Comparison of ENCODE assay signal across 1 fruit fly cellular context in the genomic region with DNA sequence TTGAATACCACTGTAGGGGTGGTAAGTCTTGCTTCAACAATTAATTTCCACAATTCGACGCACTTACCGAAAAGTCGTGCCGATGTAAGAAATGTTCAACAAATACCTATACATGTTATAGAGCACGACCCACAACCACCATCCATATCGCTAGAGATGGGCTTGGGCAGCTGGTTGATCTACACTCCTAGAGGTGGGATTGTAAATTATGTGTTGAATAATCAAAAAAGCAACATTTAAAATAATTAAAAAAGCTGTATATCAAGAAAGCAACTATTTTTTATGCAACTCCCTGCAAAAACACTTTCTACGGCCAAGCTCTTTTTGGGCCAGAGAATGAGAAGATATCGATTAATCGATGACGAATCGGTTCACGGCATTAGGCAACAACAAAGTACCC.
TF ChIP-seq lines count a peak whose summit lies in the region.

A gene (minus strand): TSS at position 174 of the 400 bp plus-strand sequence.
A gene (minus strand): TSS at position 290 of the 400 bp plus-strand sequence.
A gene (plus strand): TSS at position 376 of the 400 bp plus-strand sequence.

TF ChIP-seq in whole organism, embryonic, 481 proteins besides CTCF, POLR2A, EP300 and RAD21 (continued from another document):
- peak; percentile 89 for TF ChIP-seq phol (tag; optimal IDR thresholded peaks at IDR 0.05; lab: Kevin White, UChicago)
- TF ChIP-seq CG4360 (GFP tag; IDR thresholded peaks at IDR 0.05; lab: Robert Waterston, UW) = peak; percentile 71
- peak; percentile 89 for TF ChIP-seq CG34422 (GFP tag; IDR thresholded peaks at IDR 0.05; lab: Robert Waterston, UW)
- peak; percentile 83 for TF ChIP-seq CG12104 (GFP tag; optimal IDR thresholded peaks at IDR 0.05; lab: Kevin White, UChicago)
- no peak for TF ChIP-seq CG4707 (GFP tag; optimal IDR thresholded peaks at IDR 0.05; lab: Kevin White, UChicago)
- no peak for TF ChIP-seq CrebB (tag; optimal IDR thresholded peaks at IDR 0.05; lab: Kevin White, UChicago)
- no peak for TF ChIP-seq CG7839 (tag; optimal IDR thresholded peaks at IDR 0.05; lab: Kevin White, UChicago)
- TF ChIP-seq CG10321 (GFP tag; IDR thresholded peaks at IDR 0.05; lab: Robert Waterston, UW) = 0 out of 2 replicates have a peak, but pooled peaks have one; percentile 26
- TF ChIP-seq en (GFP tag; optimal IDR thresholded peaks at IDR 0.05; lab: Kevin White, UChicago) = peak; percentile 69
- peak; percentile 58 for TF ChIP-seq Hand (GFP tag; optimal IDR thresholded peaks at IDR 0.05; lab: Kevin White, UChicago)
- TF ChIP-seq hth (optimal IDR thresholded peaks at IDR 0.05; lab: Kevin White, UChicago) = no peak
- TF ChIP-seq Tbp (GFP tag; optimal IDR thresholded peaks at IDR 0.05; lab: Kevin White, UChicago) = no peak
- no peak for TF ChIP-seq Trl (optimal IDR thresholded peaks at IDR 0.05; lab: Kevin White, UChicago)
- TF ChIP-seq Trl (GFP tag; optimal IDR thresholded peaks at IDR 0.05; lab: Kevin White, UChicago) = peak; percentile 93
- TF ChIP-seq CG18599 (GFP tag; optimal IDR thresholded peaks at IDR 0.05; lab: Kevin White, UChicago) = peak; percentile 88
- no peak for TF ChIP-seq CG5953 (GFP tag; IDR thresholded peaks at IDR 0.05; lab: Robert Waterston, UW)
- peak; percentile 60 for TF ChIP-seq Adf1 (GFP tag; IDR thresholded peaks at IDR 0.05; lab: Robert Waterston, UW)
- peak; percentile 88 for TF ChIP-seq slbo (GFP tag; IDR thresholded peaks at IDR 0.05; lab: Robert Waterston, UW)
- TF ChIP-seq dan (GFP tag; IDR thresholded peaks at IDR 0.05; lab: Robert Waterston, UW) = peak; percentile 46; the same call in 1 of the 2 replicates
- peak; percentile 28 for TF ChIP-seq CG10274 (GFP tag; optimal IDR thresholded peaks at IDR 0.05; lab: Kevin White, UChicago)
- peak; percentile 78 for TF ChIP-seq Ssrp (tag; optimal IDR thresholded peaks at IDR 0.05; lab: Kevin White, UChicago)
- TF ChIP-seq sob (GFP tag; IDR thresholded peaks at IDR 0.05; lab: Robert Waterston, UW) = peak; percentile 84
- TF ChIP-seq CG2129 (GFP tag; IDR thresholded peaks at IDR 0.05; lab: Robert Waterston, UW; ENCODE audit: partially characterized antibody) = peak; percentile 97
- TF ChIP-seq Jarid2 (GFP tag; optimal IDR thresholded peaks at IDR 0.05; lab: Kevin White, UChicago) = no peak
- TF ChIP-seq CG17186 (GFP tag; optimal IDR thresholded peaks at IDR 0.05; lab: Kevin White, UChicago) = peak; percentile 77
- peak; percentile 74 for TF ChIP-seq CG17385 (GFP tag; optimal IDR thresholded peaks at IDR 0.05; lab: Kevin White, UChicago)
- peak; percentile 88 for TF ChIP-seq CG3847 (GFP tag; IDR thresholded peaks at IDR 0.05; lab: Robert Waterston, UW)
- TF ChIP-seq Mes4 (GFP tag; optimal IDR thresholded peaks at IDR 0.05; lab: Kevin White, UChicago) = peak; percentile 81
- peak; percentile 83 for TF ChIP-seq CG9609 (GFP tag; optimal IDR thresholded peaks at IDR 0.05; lab: Kevin White, UChicago)
- peak; percentile 94 for TF ChIP-seq CG2116 (GFP tag; optimal IDR thresholded peaks at IDR 0.05; lab: Kevin White, UChicago)
- TF ChIP-seq ab (GFP tag; optimal IDR thresholded peaks at IDR 0.05; lab: Kevin White, UChicago) = peak; percentile 69
- TF ChIP-seq CG10147 (GFP tag; optimal IDR thresholded peaks at IDR 0.05; lab: Kevin White, UChicago) = no peak
- no peak for TF ChIP-seq abd-A (tag; optimal IDR thresholded peaks at IDR 0.05; lab: Kevin White, UChicago)
- no peak for TF ChIP-seq CG12071 (GFP tag; optimal IDR thresholded peaks at IDR 0.05; lab: Kevin White, UChicago)
- TF ChIP-seq Hr78 (GFP tag; optimal IDR thresholded peaks at IDR 0.05; lab: Kevin White, UChicago) = no peak
- TF ChIP-seq CG12219 (GFP tag; optimal IDR thresholded peaks at IDR 0.05; lab: Kevin White, UChicago) = no peak
- 0 out of 2 replicates have a peak, but pooled peaks have one; percentile 39 for TF ChIP-seq CG11696 (GFP tag; IDR thresholded peaks at IDR 0.05; lab: Robert Waterston, UW)
- no peak for TF ChIP-seq Gsc (GFP tag; IDR thresholded peaks at IDR 0.05; lab: Robert Waterston, UW)
- peak; percentile 67 for TF ChIP-seq CG13123 (GFP tag; optimal IDR thresholded peaks at IDR 0.05; lab: Kevin White, UChicago)
- peak; percentile 84 for TF ChIP-seq Ptx1 (GFP tag; IDR thresholded peaks at IDR 0.05; lab: Robert Waterston, UW)
- peak; percentile 88 for TF ChIP-seq ERR (GFP tag; optimal IDR thresholded peaks at IDR 0.05; lab: Kevin White, UChicago)
- TF ChIP-seq mirr (GFP tag; optimal IDR thresholded peaks at IDR 0.05; lab: Kevin White, UChicago) = no peak
- TF ChIP-seq Med (GFP tag; lab: Kevin White, UChicago) = peak; percentile 99
- no peak for TF ChIP-seq gsb-n (tag; optimal IDR thresholded peaks at IDR 0.05; lab: Kevin White, UChicago)
- TF ChIP-seq tna (GFP tag; IDR thresholded peaks at IDR 0.05; lab: Robert Waterston, UW; ENCODE audit: partially characterized antibody) = peak; percentile 90
- no peak for TF ChIP-seq CG1832 (GFP tag; optimal IDR thresholded peaks at IDR 0.05; lab: Kevin White, UChicago)
- peak; percentile 81 for TF ChIP-seq NfI (GFP tag; optimal IDR thresholded peaks at IDR 0.05; lab: Kevin White, UChicago)
- peak; percentile 87 for TF ChIP-seq CG10267 (tag; optimal IDR thresholded peaks at IDR 0.05; lab: Kevin White, UChicago)
- TF ChIP-seq al (GFP tag; IDR thresholded peaks at IDR 0.05; lab: Robert Waterston, UW) = peak; percentile 73
- peak; percentile 97 for TF ChIP-seq Doc3 (GFP tag; IDR thresholded peaks at IDR 0.05; lab: Robert Waterston, UW; ENCODE audit: partially characterized antibody)
- peak; percentile 79 for TF ChIP-seq corto (GFP tag; optimal IDR thresholded peaks at IDR 0.05; lab: Kevin White, UChicago)
- TF ChIP-seq CG9932 (GFP tag; IDR thresholded peaks at IDR 0.05; lab: Robert Waterston, UW) = peak; percentile 92
- TF ChIP-seq ranshi (GFP tag; IDR thresholded peaks at IDR 0.05; lab: Robert Waterston, UW) = peak; percentile 80; the same call in 1 of the 2 replicates
- TF ChIP-seq Opbp (GFP tag; IDR thresholded peaks at IDR 0.05; lab: Robert Waterston, UW; ENCODE audit: partially characterized antibody) = peak; percentile 82
- TF ChIP-seq Aef1 (GFP tag; IDR thresholded peaks at IDR 0.05; lab: Robert Waterston, UW) = peak; percentile 88
- TF ChIP-seq CG30020 (tag; optimal IDR thresholded peaks at IDR 0.05; lab: Kevin White, UChicago) = peak; percentile 80
- TF ChIP-seq Vsx1 (GFP tag; optimal IDR thresholded peaks at IDR 0.05; lab: Kevin White, UChicago) = no peak
- peak; percentile 87 for TF ChIP-seq Rfx (GFP tag; IDR thresholded peaks at IDR 0.05; lab: Robert Waterston, UW)
- TF ChIP-seq ap (GFP tag; IDR thresholded peaks at IDR 0.05; lab: Robert Waterston, UW) = peak; percentile 64; the same call in 1 of the 2 replicates
- peak; percentile 85 for TF ChIP-seq bbx (GFP tag; IDR thresholded peaks at IDR 0.05; lab: Robert Waterston, UW; ENCODE audit: partially characterized antibody)
- peak; percentile 39 for TF ChIP-seq pb (GFP tag; optimal IDR thresholded peaks at IDR 0.05; lab: Kevin White, UChicago)
- peak; percentile 86 for TF ChIP-seq sisA (GFP tag; IDR thresholded peaks at IDR 0.05; lab: Robert Waterston, UW)
